Worm (Caenorhabditis elegans): ENCODE data around the gene vps-11.

The vps-11 gene

DNA sequence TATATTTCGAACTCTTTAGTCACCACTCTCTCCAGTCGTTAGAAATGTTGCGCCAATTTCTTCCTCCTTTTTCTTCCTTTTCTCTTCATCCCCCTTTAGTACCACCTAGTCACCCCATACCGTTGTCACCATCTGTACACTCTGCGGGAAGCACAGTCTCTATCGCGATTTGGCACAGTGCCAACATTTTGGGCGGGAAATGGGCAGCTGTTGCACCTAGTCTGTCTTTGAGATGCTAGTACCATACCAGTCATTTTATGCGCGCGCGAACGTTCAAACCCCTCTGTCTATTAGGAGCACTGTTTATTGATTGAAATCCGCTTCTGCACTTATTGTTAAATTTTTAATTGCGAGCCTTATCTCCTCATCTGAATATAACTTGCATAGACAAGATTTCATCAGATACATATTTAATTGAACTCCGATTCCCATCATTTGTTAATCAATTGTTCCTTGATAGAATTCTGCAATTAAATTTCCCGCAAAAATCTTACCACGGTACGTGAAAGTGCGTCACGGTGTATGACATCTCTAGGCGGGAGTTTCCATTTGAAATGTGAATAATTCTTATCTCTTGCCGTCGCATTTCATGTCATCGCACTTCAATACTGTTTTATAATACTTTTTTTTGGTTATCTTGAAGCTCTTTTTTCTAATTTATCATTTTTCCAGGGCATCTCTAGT lies 8.4 kb downstream of the vps-11 start, which contains the start of gene cdl-1:
Gene cdl-1, plus strand, starts transcription at position 673 of the 684 bp plus-strand sequence.
- TF ChIP-seq pqm-1 (tag; optimal IDR thresholded peaks at IDR 0.05) (no peak), ceh-31 (tag; optimal IDR thresholded peaks at IDR 0.05) (no peak), pax-1 (tag; optimal IDR thresholded peaks at IDR 0.05) (peak; percentile 68), elt-2 (tag; optimal IDR thresholded peaks at IDR 0.05) (peak; percentile 4), ref-2 (tag; optimal IDR thresholded peaks at IDR 0.05) (peak; percentile 47), unc-42 (tag; optimal IDR thresholded peaks at IDR 0.05) (peak; percentile 22)

DNA sequence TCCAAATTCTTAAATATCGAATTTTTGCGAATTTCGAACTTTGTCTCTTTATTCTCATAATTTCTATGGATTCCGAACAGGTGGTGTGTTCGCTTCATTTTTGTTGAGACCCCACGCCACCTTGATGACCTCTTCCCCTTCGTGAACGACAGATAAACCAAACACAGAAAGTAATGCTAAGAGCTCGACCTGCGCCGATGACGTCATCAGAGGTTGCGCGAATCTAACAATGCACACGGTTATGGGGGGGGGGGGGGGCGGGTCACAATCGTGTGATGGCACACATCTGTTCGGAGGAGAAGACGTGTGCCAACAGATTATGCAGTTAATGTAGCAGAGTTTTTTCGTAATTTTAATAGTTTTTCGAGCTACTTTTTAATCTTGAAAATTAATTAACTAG lies 9.0 kb downstream of the vps-11 start:
- TF ChIP-seq pat-9 (tag; optimal IDR thresholded peaks at IDR 0.05) (no peak), sox-2 (GFP tag; IDR thresholded peaks at IDR 0.05) (no peak), ztf-16 (tag; optimal IDR thresholded peaks at IDR 0.05) (no peak), hlh-15 (tag; optimal IDR thresholded peaks at IDR 0.05) (no peak), lim-6 (tag; optimal IDR thresholded peaks at IDR 0.05) (no peak)

DNA sequence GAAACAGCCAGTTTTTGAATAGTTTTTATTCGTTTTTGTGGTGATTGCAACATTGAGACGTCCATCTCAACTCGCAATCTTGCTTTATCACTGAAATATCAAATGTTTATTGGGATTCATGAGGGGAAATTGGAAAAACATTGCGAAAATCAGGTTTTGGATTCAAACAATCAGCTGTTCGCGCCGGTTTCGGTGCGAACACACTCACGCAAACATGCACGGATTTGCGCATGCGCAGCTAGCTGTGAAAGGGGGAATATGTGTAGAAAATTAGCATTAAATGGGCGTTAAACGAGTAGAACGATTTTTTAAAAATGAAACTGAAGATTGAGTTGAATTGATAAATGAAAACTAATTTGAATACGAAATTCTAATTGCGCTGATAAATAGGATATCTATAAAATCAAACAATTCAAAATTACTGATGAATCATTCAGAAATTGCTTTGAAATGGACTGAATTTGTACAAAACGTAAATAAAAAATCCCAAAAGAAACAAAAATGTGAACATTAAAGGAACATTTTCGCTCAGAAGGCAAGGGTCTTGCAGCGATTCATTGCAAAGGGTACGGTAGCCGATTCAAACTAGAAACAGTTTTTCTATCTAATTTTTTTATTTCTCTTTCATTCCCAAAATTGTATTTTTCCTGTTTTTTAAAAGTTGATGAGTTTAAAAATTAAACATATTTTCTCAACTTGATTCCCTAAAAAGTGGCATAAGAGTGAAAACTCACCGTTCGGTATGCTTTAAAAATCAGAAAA lies 9.9 kb downstream of the vps-11 start, which contains the start of gene ect-2:
Gene ect-2, minus strand, starts transcription at position 762 of the 762 bp plus-strand sequence.
- peak; percentile 17 for TF ChIP-seq ref-2 (tag; optimal IDR thresholded peaks at IDR 0.05)
- no peak for TF ChIP-seq Y22D7AL.16 (tag; optimal IDR thresholded peaks at IDR 0.05)

DNA sequence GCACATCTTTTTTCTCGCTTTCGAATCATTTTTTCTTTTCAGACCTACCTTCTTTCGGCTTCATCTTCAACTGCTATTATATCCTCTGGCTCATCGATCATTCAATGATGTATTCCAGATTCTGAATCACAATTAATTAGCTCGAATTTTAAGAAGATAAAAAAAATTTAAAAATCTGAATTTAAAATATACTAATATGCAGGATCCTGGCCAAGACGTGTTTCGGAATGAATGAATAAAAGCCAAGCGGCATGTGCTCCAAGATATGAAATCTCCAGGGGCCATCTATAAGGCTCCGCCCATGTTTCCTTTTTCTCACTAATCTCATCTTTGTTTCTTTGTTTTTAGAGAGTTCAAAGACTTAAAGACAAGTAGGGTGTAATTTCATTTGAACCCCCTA lies 15.3 kb downstream of the vps-11 start, which contains the start of gene mpz-1:
Gene mpz-1, minus strand, starts transcription at position 101 of the 400 bp plus-strand sequence.
- TF ChIP-seq nfya-1 (tag; optimal IDR thresholded peaks at IDR 0.05) (no peak), K09A11.1 (tag; optimal IDR thresholded peaks at IDR 0.05; ENCODE audit: insufficient read depth) (no peak), hlh-13 (GFP tag; optimal IDR thresholded peaks at IDR 0.05) (no peak), lim-6 (tag; optimal IDR thresholded peaks at IDR 0.05) (no peak), hlh-6 (tag; optimal IDR thresholded peaks at IDR 0.05) (no peak), unc-55 (GFP tag; optimal IDR thresholded peaks at IDR 0.05) (no peak), nhr-11 (tag; optimal IDR thresholded peaks at IDR 0.05) (no peak), tbx-2 (tag; optimal IDR thresholded peaks at IDR 0.05) (no peak), ets-4 (tag; optimal IDR thresholded peaks at IDR 0.05) (no peak), hlh-15 (tag; optimal IDR thresholded peaks at IDR 0.05) (no peak), ceh-19 (GFP tag; optimal IDR thresholded peaks at IDR 0.05) (no peak), madf-2 (tag; optimal IDR thresholded peaks at IDR 0.05) (no peak), K02D7.2 (tag; optimal IDR thresholded peaks at IDR 0.05) (no peak), unc-86 (tag; optimal IDR thresholded peaks at IDR 0.05) (no peak), ceh-34 (tag; optimal IDR thresholded peaks at IDR 0.05) (no peak)

DNA sequence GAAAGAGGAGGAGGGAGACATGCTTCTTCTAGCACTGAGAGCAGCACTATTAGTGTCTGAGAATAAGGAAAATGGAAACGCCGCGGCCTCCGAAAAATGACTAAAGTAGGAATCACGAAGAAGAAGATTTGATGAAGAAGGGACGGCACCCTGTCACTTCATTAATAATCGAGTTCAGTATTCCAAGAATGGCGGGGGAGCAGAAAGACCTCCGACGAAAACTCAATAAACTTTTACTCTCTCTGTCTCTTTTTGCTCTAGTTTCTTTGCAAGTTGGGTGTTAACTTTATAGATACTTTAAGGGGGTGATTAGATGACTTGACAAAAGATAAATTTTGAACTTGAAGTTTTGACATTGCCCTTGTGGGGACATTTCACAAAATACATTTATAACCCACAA lies 24.0 kb downstream of the vps-11 start:
- no peak for TF ChIP-seq pat-9 (tag; optimal IDR thresholded peaks at IDR 0.05)
- TF ChIP-seq ceh-2 (tag; optimal IDR thresholded peaks at IDR 0.05), result no peak
- peak; percentile 67 for TF ChIP-seq unc-42 (tag; optimal IDR thresholded peaks at IDR 0.05)
- no peak for TF ChIP-seq pros-1 (tag; optimal IDR thresholded peaks at IDR 0.05)
- no peak for TF ChIP-seq F13H6.1 (tag; optimal IDR thresholded peaks at IDR 0.05)
- TF ChIP-seq zip-5 (tag; optimal IDR thresholded peaks at IDR 0.05), result no peak
- no peak for TF ChIP-seq ceh-24 (tag; optimal IDR thresholded peaks at IDR 0.05)
- no peak for TF ChIP-seq fax-1 (tag; optimal IDR thresholded peaks at IDR 0.05)

DNA sequence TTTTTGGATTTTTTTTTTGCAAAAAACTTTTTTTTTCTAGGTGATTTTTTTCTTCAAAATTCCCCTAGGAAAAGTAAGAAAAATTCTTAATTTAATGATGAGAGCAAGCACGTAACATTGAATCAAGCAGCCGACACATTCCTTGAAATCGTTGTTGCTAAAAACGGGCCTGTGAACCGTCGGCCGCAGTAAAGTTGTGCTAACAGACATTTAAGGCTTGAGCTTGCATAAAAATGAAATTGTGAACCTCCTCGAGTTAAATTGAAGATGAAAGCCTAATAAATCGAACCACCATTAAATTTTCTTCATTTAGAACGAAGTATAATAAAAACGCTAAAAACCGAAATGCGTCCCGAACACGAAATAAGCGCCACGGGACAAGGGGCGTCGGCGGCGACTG lies 25.3 kb downstream of the vps-11 start:
- TF ChIP-seq rnt-1 (tag; optimal IDR thresholded peaks at IDR 0.05) (no peak), pha-2 (tag; optimal IDR thresholded peaks at IDR 0.05) (no peak), tbx-2 (tag; optimal IDR thresholded peaks at IDR 0.05) (no peak), lin-11 (tag; optimal IDR thresholded peaks at IDR 0.05) (no peak), elt-2 (tag; optimal IDR thresholded peaks at IDR 0.05) (no peak), sox-2 (GFP tag; IDR thresholded peaks at IDR 0.05) (no peak), hlh-15 (tag; optimal IDR thresholded peaks at IDR 0.05) (no peak), ceh-34 (tag; optimal IDR thresholded peaks at IDR 0.05) (no peak), F13H6.1 (tag; optimal IDR thresholded peaks at IDR 0.05) (no peak), nhr-11 (tag; optimal IDR thresholded peaks at IDR 0.05) (no peak), unc-86 (tag; optimal IDR thresholded peaks at IDR 0.05) (no peak), ceh-6 (GFP tag; optimal IDR thresholded peaks at IDR 0.05) (no peak), gmeb-2 (tag; optimal IDR thresholded peaks at IDR 0.05) (no peak), lim-6 (tag; optimal IDR thresholded peaks at IDR 0.05) (no peak), ceh-18 (tag; optimal IDR thresholded peaks at IDR 0.05) (no peak), unc-55 (GFP tag; optimal IDR thresholded peaks at IDR 0.05) (no peak), ceh-45 (GFP tag; IDR thresholded peaks at IDR 0.05) (no peak), ceh-30 (tag; optimal IDR thresholded peaks at IDR 0.05) (no peak)
